Worm (Caenorhabditis elegans): Measurements from ENCODE around the gene cpg-24.

The cpg-24 gene

ce11 chrIV:1657069-1657468, 25.3 kb downstream of the cpg-24 start (continued):
- TF ChIP-seq lir-3 (tag; optimal IDR thresholded peaks at IDR 0.05; ENCODE audit: poor library complexity) (no peak), dsc-1 (tag; optimal IDR thresholded peaks at IDR 0.05) (no peak), nhr-20 (tag; optimal IDR thresholded peaks at IDR 0.05) (no peak), rnt-1 (tag; optimal IDR thresholded peaks at IDR 0.05) (no peak), fkh-4 (tag; optimal IDR thresholded peaks at IDR 0.05; ENCODE audit: borderline replicate concordance) (no peak), tlp-1 (tag; optimal IDR thresholded peaks at IDR 0.05) (no peak), hpl-2 (GFP tag; optimal IDR thresholded peaks at IDR 0.05) (no peak), efl-3 (GFP tag; optimal IDR thresholded peaks at IDR 0.05) (no peak), lin-14 (GFP tag; optimal IDR thresholded peaks at IDR 0.05) (peak; percentile 34), pax-3 (tag; optimal IDR thresholded peaks at IDR 0.05) (no peak), nhr-47 (tag; optimal IDR thresholded peaks at IDR 0.05) (no peak), unc-62 (GFP tag; optimal IDR thresholded peaks at IDR 0.05) (no peak), isw-1 (GFP tag; IDR thresholded peaks at IDR 0.05) (no peak), ces-1 (GFP tag; optimal IDR thresholded peaks at IDR 0.05) (no peak), sox-4 (tag; optimal IDR thresholded peaks at IDR 0.05) (no peak), F16B12.6 (tag; optimal IDR thresholded peaks at IDR 0.05) (no peak), mdl-1 (tag; optimal IDR thresholded peaks at IDR 0.05) (peak in 1 of 2 experiments; percentile 21), fos-1 (tag; optimal IDR thresholded peaks at IDR 0.05) (no peak), nhr-12 (tag; optimal IDR thresholded peaks at IDR 0.05) (no peak), ceh-82 (tag; optimal IDR thresholded peaks at IDR 0.05) (no peak), hlh-4 (tag; optimal IDR thresholded peaks at IDR 0.05) (no peak), ceh-90 (tag; optimal IDR thresholded peaks at IDR 0.05) (no peak), fkh-10 (GFP tag; optimal IDR thresholded peaks at IDR 0.05) (no peak), aha-1 (tag; optimal IDR thresholded peaks at IDR 0.05) (no peak), nhr-71 (tag; optimal IDR thresholded peaks at IDR 0.05) (no peak), nhr-237 (tag; optimal IDR thresholded peaks at IDR 0.05) (no peak), mef-2 (tag; optimal IDR thresholded peaks at IDR 0.05) (no peak)

- peak; percentile 88 for TF ChIP-seq unc-98 (GFP tag; IDR thresholded peaks at IDR 0.05)
- peak; percentile 98 for TF ChIP-seq nhr-20 (tag; optimal IDR thresholded peaks at IDR 0.05)
- peak; percentile 97 for TF ChIP-seq isw-1 (GFP tag; IDR thresholded peaks at IDR 0.05)
- peak; percentile 94 to 95 for TF ChIP-seq lin-35 (GFP tag; optimal IDR thresholded peaks at IDR 0.05)
- peak; percentile 96 for TF ChIP-seq ztf-4 (tag; optimal IDR thresholded peaks at IDR 0.05)
- peak; percentile 95 for TF ChIP-seq lin-15B (tag; optimal IDR thresholded peaks at IDR 0.05)
- TF ChIP-seq nhr-85 (tag), result peak; percentile 97
- peak; percentile 2 for TF ChIP-seq unc-62 (GFP tag; optimal IDR thresholded peaks at IDR 0.05)
- TF ChIP-seq mab-9 (GFP tag; IDR thresholded peaks at IDR 0.05), result peak; percentile 83
- peak; percentile 98 for TF ChIP-seq vab-15 (tag; optimal IDR thresholded peaks at IDR 0.05)
- TF ChIP-seq fkh-10 (GFP tag; optimal IDR thresholded peaks at IDR 0.05), result peak; percentile 96
- TF ChIP-seq ceh-88 (GFP tag; IDR thresholded peaks at IDR 0.05), result peak; percentile 88
- peak; percentile 89 to 92 for TF ChIP-seq egl-27 (tag; optimal IDR thresholded peaks at IDR 0.05)
- peak; percentile 98 for TF ChIP-seq lin-14 (GFP tag; optimal IDR thresholded peaks at IDR 0.05)
- TF ChIP-seq fos-1 (tag; optimal IDR thresholded peaks at IDR 0.05), result peak; percentile 94
- peak; percentile 97 for TF ChIP-seq dsc-1 (tag; optimal IDR thresholded peaks at IDR 0.05)
- peak; percentile 82 for TF ChIP-seq zip-4 (GFP tag; optimal IDR thresholded peaks at IDR 0.05)
- TF ChIP-seq aly-2 (tag; optimal IDR thresholded peaks at IDR 0.05), result peak; percentile 89
- TF ChIP-seq elt-2 (tag; optimal IDR thresholded peaks at IDR 0.05), result peak; percentile 74
- peak; percentile 98 for TF ChIP-seq nhr-77 (tag; optimal IDR thresholded peaks at IDR 0.05)
- peak; percentile 89 for TF ChIP-seq lin-39 (tag; optimal IDR thresholded peaks at IDR 0.05)
- TF ChIP-seq nhr-47 (tag; optimal IDR thresholded peaks at IDR 0.05), result peak; percentile 98
- TF ChIP-seq sox-4 (tag; optimal IDR thresholded peaks at IDR 0.05), result peak; percentile 83
- TF ChIP-seq C34B4.2 (tag; optimal IDR thresholded peaks at IDR 0.05), result peak; percentile 39
- TF ChIP-seq lsy-2 (tag; optimal IDR thresholded peaks at IDR 0.05), result peak; percentile 96 to 97
- peak; percentile 96 for TF ChIP-seq tbx-2 (tag; optimal IDR thresholded peaks at IDR 0.05)
- TF ChIP-seq unc-86 (tag; optimal IDR thresholded peaks at IDR 0.05), result peak; percentile 96
- no peak for TF ChIP-seq nhr-28 (tag; optimal IDR thresholded peaks at IDR 0.05)
- TF ChIP-seq sptf-1 (tag; optimal IDR thresholded peaks at IDR 0.05), result no peak
- TF ChIP-seq ceh-90 (tag; optimal IDR thresholded peaks at IDR 0.05), result peak; percentile 66
- no peak for TF ChIP-seq tlp-1 (tag; optimal IDR thresholded peaks at IDR 0.05)
- TF ChIP-seq xbp-1 (tag; optimal IDR thresholded peaks at IDR 0.05), result peak; percentile 97
- peak; percentile 94 for TF ChIP-seq hpl-2 (GFP tag; optimal IDR thresholded peaks at IDR 0.05)
- TF ChIP-seq nhr-19 (GFP tag; conservative IDR thresholded peaks at IDR 0.05), result peak; percentile 96
Observed at ce11 chrIV:1659045-1659741, 27.4 kb downstream of the cpg-24 start, which contains the start of gene rps-28. TSS of gene rps-28 (plus strand) at chrIV:1659691.
